Fruit fly (Drosophila melanogaster) S2 (cell line): ENCODE data around the gene CG42795.

Source experiments
- CG8478 ChIP-seq: fragments of >200 bp; optimal IDR thresholded peaks from 2 replicates; lab custom pipeline; 2018
- CTCF ChIP-seq, 2 experiments: fragments of >200 bp; optimal IDR thresholded peaks; 2 replicates each; lab custom pipeline; 2018

Gene CG42795

DNA sequence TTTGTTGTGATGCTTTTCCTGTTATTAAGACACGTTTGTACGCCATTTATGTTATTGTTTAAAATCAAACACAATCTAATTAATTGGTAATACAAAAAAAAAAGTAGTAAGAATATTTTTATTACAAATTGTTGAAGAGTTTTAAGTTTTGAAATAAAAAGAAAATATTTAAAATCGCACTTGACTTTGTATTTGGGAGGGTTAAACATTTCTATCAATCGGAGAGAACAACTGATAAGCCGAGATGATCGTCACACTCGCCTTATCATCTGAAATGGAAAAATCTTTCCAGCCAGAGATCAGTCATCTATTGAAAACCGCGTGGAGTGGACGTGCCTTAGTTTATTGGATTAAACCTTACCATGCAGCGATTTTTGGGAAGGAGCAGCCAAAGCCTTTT, 25.7 kb downstream of the CG42795 start, which contains the start of gene CG3999:
Gene CG3999 (plus strand): TSS at position 301 of the 400 bp plus-strand sequence.
- TF ChIP-seq CG8478 (lab: Kevin White, UChicago) (no peak), CTCF (optimal IDR thresholded peaks at IDR 0.05; lab: Kevin White, UChicago) (no peak)

dm6 chr3R:10251846-10252245, 26.4 kb downstream of the CG42795 start:
- TF ChIP-seq CG8478 (lab: Kevin White, UChicago) (no peak), CTCF (optimal IDR thresholded peaks at IDR 0.05; lab: Kevin White, UChicago) (no peak)

DNA sequence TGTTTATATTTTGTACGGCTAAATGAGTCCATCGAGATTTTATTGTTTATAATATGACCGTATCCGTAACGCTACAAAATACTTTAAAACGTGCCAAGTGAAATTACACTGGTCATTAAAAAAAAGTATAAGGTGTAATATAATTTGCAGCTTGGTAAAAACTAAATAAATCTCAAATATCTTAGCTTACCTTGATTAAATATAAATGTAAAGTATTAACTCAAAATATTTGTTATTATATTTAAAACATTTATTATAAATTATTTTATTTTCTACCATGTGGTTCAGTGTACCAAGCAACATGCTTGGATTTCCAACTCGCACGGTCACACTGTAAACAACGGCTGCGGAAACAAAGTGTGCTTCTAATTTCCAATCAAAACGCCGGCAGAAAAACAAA, 36.3 kb downstream of the CG42795 start, which contains the start of the genes Sirt6 and pont:
Gene Sirt6 (minus strand): TSS at position 50 of the 400 bp plus-strand sequence.
Gene pont (plus strand): TSS at position 324 of the 400 bp plus-strand sequence.
- no peak for TF ChIP-seq CG8478 (lab: Kevin White, UChicago)
- TF ChIP-seq CTCF (optimal IDR thresholded peaks at IDR 0.05; lab: Kevin White, UChicago), result no peak

dm6 chr3R:10263972-10264536, 38.6 kb downstream of the CG42795 start, which contains the start of gene Nuak:
Gene Nuak, plus strand, starts transcription at chr3R:10264306.
- TF ChIP-seq CG8478 (lab: Kevin White, UChicago), result no peak
- TF ChIP-seq CTCF (optimal IDR thresholded peaks at IDR 0.05; lab: Kevin White, UChicago), result no peak

dm6 chr3R:10264601-10265421, 39.3 kb downstream of the CG42795 start:
- TF ChIP-seq CTCF (optimal IDR thresholded peaks at IDR 0.05; lab: Kevin White, UChicago) (no peak), CG8478 (lab: Kevin White, UChicago) (no peak)

- TF ChIP-seq CTCF (optimal IDR thresholded peaks at IDR 0.05; lab: Kevin White, UChicago) (no peak), CG8478 (lab: Kevin White, UChicago) (no peak)
Measured at dm6 chr3R:10265552-10266137, 40.2 kb downstream of the CG42795 start.

DNA sequence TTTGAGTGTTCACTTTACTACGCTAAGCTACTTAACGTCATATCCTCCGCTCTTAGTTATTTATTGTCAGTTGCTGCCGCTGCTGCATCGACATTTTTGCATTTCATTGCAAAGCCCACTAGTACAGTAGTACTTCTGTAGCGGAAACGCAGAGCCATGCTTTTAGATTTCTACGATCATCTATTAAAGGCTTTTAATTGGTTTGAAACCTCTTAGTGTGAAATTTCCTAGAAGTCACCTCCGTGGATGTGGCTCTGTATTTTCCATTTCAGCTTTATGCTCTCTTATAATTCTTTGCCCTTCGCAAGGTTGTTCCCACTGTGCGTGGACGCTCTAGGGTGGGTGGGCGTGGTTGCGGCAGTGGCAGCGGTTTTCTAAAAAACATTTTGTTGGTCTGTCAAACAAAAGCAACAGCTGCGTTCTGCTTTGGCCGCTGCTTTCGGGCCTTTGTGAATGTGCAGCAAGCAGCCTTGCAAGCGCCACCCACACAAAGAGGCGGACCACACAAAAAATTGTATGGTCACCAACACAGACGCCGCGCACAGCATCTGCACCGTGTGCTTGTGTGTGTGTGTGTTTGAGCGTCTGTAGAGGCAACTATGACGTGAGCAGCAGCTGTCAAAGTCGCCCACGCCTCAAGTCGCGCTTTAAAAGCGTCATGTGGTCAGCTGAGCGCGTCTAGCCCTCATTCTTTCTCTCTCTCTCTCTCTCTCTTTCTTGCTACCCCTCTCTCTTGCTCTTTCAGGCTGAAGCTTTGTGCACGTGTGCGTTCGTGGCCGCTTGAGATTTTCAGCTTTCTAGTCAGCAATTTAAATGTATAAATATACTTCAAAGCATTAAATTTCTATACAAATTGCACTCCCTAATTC, 41.4 kb downstream of the CG42795 start:
- no peak for TF ChIP-seq CG8478 (lab: Kevin White, UChicago)
- no peak for TF ChIP-seq CTCF (optimal IDR thresholded peaks at IDR 0.05; lab: Kevin White, UChicago)

dm6 chr3R:10268101-10268864, 42.8 kb downstream of the CG42795 start:
- TF ChIP-seq CTCF (optimal IDR thresholded peaks at IDR 0.05; lab: Kevin White, UChicago), result peak; percentile 83 to 89
- no peak for TF ChIP-seq CG8478 (lab: Kevin White, UChicago)

dm6 chr3R:10268865-10269442, 43.5 kb downstream of the CG42795 start:
- TF ChIP-seq CG8478 (lab: Kevin White, UChicago) (no peak), CTCF (optimal IDR thresholded peaks at IDR 0.05; lab: Kevin White, UChicago) (no peak)

- TF ChIP-seq CG8478 (lab: Kevin White, UChicago), result no peak
- no peak for TF ChIP-seq CTCF (optimal IDR thresholded peaks at IDR 0.05; lab: Kevin White, UChicago)
Measured at dm6 chr3R:10269921-10270431, 44.5 kb downstream of the CG42795 start.

- TF ChIP-seq CG8478 (lab: Kevin White, UChicago) (no peak), CTCF (optimal IDR thresholded peaks at IDR 0.05; lab: Kevin White, UChicago) (no peak)
Measured at dm6 chr3R:10272695-10273094, 47.2 kb downstream of the CG42795 start.

DNA sequence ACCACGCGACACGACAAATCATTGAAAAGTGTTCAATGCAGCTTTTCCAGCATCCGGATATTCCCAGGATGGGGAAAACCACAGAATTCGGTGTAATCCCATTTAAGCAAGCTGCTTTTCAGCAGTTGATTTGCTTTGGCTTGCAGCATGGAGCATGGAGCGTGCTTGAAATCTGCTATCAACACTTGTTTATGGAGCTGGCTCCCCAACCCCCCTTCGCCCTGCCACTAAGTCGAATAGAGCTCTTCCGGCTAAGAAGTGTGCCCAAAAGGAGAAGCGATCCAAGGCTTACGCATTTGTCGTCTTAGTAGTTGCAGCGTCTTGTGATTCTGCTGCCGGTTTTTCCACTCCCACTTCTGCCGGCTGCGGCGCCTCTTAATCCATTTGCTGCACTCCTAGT, 48.8 kb downstream of the CG42795 start:
- TF ChIP-seq CG8478 (lab: Kevin White, UChicago) (no peak), CTCF (optimal IDR thresholded peaks at IDR 0.05; lab: Kevin White, UChicago) (no peak)

DNA sequence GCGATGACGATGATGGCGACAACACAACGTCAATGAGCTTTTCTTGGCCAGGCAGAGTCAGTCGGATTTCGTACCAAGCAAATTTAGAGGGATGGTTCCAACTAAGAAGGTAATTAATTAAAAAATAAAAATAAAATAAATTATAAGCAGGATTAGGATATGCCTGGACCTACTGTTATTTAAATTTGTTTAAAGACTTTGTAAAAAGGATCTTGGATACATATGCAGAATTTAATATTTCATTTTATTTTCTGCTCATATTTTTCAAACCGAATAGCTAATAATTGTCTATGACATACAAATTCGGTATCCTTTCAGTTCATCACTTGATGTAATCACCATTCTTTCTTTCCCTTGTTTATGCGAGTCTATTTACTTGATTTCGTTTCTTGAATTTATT, 49.3 kb downstream of the CG42795 start:
- TF ChIP-seq CG8478 (lab: Kevin White, UChicago) (no peak), CTCF (optimal IDR thresholded peaks at IDR 0.05; lab: Kevin White, UChicago) (no peak)
